Worm (Caenorhabditis elegans) whole organism, mixed stage, embryonic: ENCODE measurements around the gene acr-14.

Experiments
- nhr-28 ChIP-seq: fragments of 150-350 bp; optimal IDR thresholded peaks from 2 replicates; lab custom pipeline; 2014; ENCODE audit warnings: missing biosample characterization, missing genetic modification characterization
- unc-62 ChIP-seq: fragments of 150-350 bp; optimal IDR thresholded peaks from 2 replicates; lab custom pipeline; 2014; ENCODE audit warnings: missing biosample characterization, missing genetic modification reagents, missing genetic modification characterization

DNA sequence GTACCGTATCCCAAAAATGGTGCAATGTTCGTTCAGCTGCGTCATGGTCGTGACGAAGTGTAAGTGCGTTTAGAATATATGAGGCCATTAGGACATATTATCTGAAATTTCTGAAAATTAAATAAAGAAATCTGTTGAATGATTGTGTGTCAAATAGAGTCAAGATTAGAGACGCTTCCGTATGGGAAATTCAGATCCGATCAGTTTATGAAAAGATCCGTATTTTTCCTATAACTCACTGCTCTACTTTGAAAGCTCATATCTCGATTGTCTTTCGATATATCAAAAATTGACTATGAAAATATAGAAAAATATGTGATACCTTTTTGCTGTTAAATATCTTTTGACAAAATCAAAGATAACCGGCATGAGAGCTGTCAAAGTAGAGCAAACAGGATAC lies 3.3 kb upstream of the acr-14 start, which contains the start of gene T05C12.4:
- TF ChIP-seq unc-62 (no peak), nhr-28 (tag; lab: Kevin White, UChicago) (no peak)
